Comparison of ENCODE assay signal across 5 fruit fly cellular contexts in the genomic region with DNA sequence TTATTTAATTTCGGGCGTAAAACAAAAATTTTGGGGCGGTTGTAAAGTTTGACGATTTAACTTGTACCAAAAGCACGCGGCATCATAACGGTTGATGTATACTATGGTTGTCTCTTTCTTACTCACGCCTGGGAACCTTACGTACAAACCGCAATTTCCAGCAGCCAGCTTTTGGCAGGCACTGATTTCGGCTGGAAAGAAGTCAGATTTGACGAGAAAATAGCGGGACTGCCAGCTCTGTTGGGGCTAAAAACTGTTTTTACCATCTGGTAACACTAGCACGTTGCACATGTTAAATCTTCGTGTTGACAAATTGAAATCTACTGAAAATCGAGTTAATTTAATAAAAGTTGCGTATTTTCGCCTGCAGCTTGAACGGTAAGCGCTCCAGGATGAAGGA.
TF ChIP-seq lines count a peak whose summit lies in the region.

A gene (minus strand): TSS at position 108 of the 400 bp plus-strand sequence.

- TF ChIP-seq CTCF in S2 (optimal IDR thresholded peaks at IDR 0.05; lab: Kevin White, UChicago), result peak; percentile 43 to 53
- TF ChIP-seq CTCF in whole organism, embryonic (GFP tag; optimal IDR thresholded peaks at IDR 0.05; lab: Kevin White, UChicago), result no peak

TF ChIP-seq in whole organism, adult, 20 proteins besides CTCF, POLR2A, EP300 and RAD21:
- TF ChIP-seq CG7101 (tag; optimal IDR thresholded peaks at IDR 0.05; lab: Kevin White, UChicago), result no peak
- TF ChIP-seq CG1620 (GFP tag; optimal IDR thresholded peaks at IDR 0.05; lab: Kevin White, UChicago), result no peak
- TF ChIP-seq pad (GFP tag; optimal IDR thresholded peaks at IDR 0.05; lab: Kevin White, UChicago), result peak; percentile 25
- no peak for TF ChIP-seq kay (GFP tag; lab: Kevin White, UChicago; ENCODE audit: borderline replicate concordance)
- no peak for TF ChIP-seq CG7045 (GFP tag; optimal IDR thresholded peaks at IDR 0.05; lab: Kevin White, UChicago)
- TF ChIP-seq Crg-1 (GFP tag; optimal IDR thresholded peaks at IDR 0.05; lab: Kevin White, UChicago), result peak; percentile 23
- no peak for TF ChIP-seq CG12768 (GFP tag; optimal IDR thresholded peaks at IDR 0.05; lab: Kevin White, UChicago)
- no peak for TF ChIP-seq Clk (GFP tag; optimal IDR thresholded peaks at IDR 0.05; lab: Kevin White, UChicago)
- no peak for TF ChIP-seq CG11617 (GFP tag; optimal IDR thresholded peaks at IDR 0.05; lab: Kevin White, UChicago)
- no peak for TF ChIP-seq toe (GFP tag; optimal IDR thresholded peaks at IDR 0.05; lab: Kevin White, UChicago)
- TF ChIP-seq cnc (optimal IDR thresholded peaks at IDR 0.05; lab: Kevin White, UChicago), result no peak
- TF ChIP-seq Hr96 (GFP tag; optimal IDR thresholded peaks at IDR 0.05; lab: Kevin White, UChicago), result no peak
- peak; percentile 59 for TF ChIP-seq bab1 (GFP tag; optimal IDR thresholded peaks at IDR 0.05; lab: Kevin White, UChicago)
- no peak for TF ChIP-seq CG5204 (GFP tag; optimal IDR thresholded peaks at IDR 0.05; lab: Kevin White, UChicago)
- TF ChIP-seq cic (GFP tag; optimal IDR thresholded peaks at IDR 0.05; lab: Kevin White, UChicago), result no peak
- no peak for TF ChIP-seq CG14711 (tag; optimal IDR thresholded peaks at IDR 0.05; lab: Kevin White, UChicago)
- no peak for TF ChIP-seq CG33017 (tag; optimal IDR thresholded peaks at IDR 0.05; lab: Kevin White, UChicago)
- TF ChIP-seq Mnt (GFP tag; optimal IDR thresholded peaks at IDR 0.05; lab: Kevin White, UChicago), result peak; percentile 98
- TF ChIP-seq tj (GFP tag; optimal IDR thresholded peaks at IDR 0.05; lab: Kevin White, UChicago), result peak; percentile 12
- peak; percentile 87 for TF ChIP-seq ovo (GFP tag; optimal IDR thresholded peaks at IDR 0.05; lab: Kevin White, UChicago)
TF ChIP-seq in whole organism, adult: peak in this region for 6.

TF ChIP-seq in whole organism, embryonic, 481 proteins besides CTCF, POLR2A, EP300 and RAD21 (continues in another document):
- TF ChIP-seq CG8944 (GFP tag; optimal IDR thresholded peaks at IDR 0.05; lab: Kevin White, UChicago) (no peak), CG10321 (GFP tag; IDR thresholded peaks at IDR 0.05; lab: Robert Waterston, UW) (peak; percentile 96), disco-r (GFP tag; optimal IDR thresholded peaks at IDR 0.05; lab: Kevin White, UChicago) (peak; percentile 47), Oli (tag; optimal IDR thresholded peaks at IDR 0.05; lab: Kevin White, UChicago) (no peak), ems (GFP tag; optimal IDR thresholded peaks at IDR 0.05; lab: Kevin White, UChicago) (peak; percentile 30), Dp (GFP tag; optimal IDR thresholded peaks at IDR 0.05; lab: Kevin White, UChicago) (peak; percentile 79), bsh (GFP tag; optimal IDR thresholded peaks at IDR 0.05; lab: Kevin White, UChicago) (no peak), CG17829 (tag; optimal IDR thresholded peaks at IDR 0.05; lab: Kevin White, UChicago) (no peak), MESR4 (GFP tag; optimal IDR thresholded peaks at IDR 0.05; lab: Kevin White, UChicago) (peak; percentile 58), CG15073 (GFP tag; optimal IDR thresholded peaks at IDR 0.05; lab: Kevin White, UChicago) (no peak), caup (GFP tag; optimal IDR thresholded peaks at IDR 0.05; lab: Kevin White, UChicago; ENCODE audit: severe bottlenecking) (no peak), CG8089 (GFP tag; optimal IDR thresholded peaks at IDR 0.05; lab: Kevin White, UChicago) (no peak), MTF-1 (GFP tag; optimal IDR thresholded peaks at IDR 0.05; lab: Kevin White, UChicago; ENCODE audit: borderline replicate concordance) (no peak), lmd (GFP tag; IDR thresholded peaks at IDR 0.05; lab: Robert Waterston, UW) (no peak; the same call in 1 of the 2 replicates), zfh2 (GFP tag; optimal IDR thresholded peaks at IDR 0.05; lab: Kevin White, UChicago) (peak; percentile 15), Spps (tag; optimal IDR thresholded peaks at IDR 0.05; lab: Kevin White, UChicago) (no peak), CoRest (tag; optimal IDR thresholded peaks at IDR 0.05; lab: Kevin White, UChicago) (peak; percentile 62), salm (tag; optimal IDR thresholded peaks at IDR 0.05; lab: Kevin White, UChicago) (no peak), CG2875 (GFP tag; optimal IDR thresholded peaks at IDR 0.05; lab: Kevin White, UChicago) (no peak), sc (optimal IDR thresholded peaks at IDR 0.05; lab: Kevin White, UChicago) (no peak), sc (GFP tag; optimal IDR thresholded peaks at IDR 0.05; lab: Kevin White, UChicago) (no peak), hkb (optimal IDR thresholded peaks at IDR 0.05; lab: Kevin White, UChicago) (peak; percentile 90), hkb (GFP tag; IDR thresholded peaks at IDR 0.05; lab: Robert Waterston, UW) (no peak; the same call in 1 of the 2 replicates)

TF ChIP-seq in whole organism, pupa, 21 proteins besides CTCF, POLR2A, EP300 and RAD21:
- TF ChIP-seq Snoo (tag; optimal IDR thresholded peaks at IDR 0.05; lab: Kevin White, UChicago) (no peak), CG4496 (GFP tag; IDR thresholded peaks at IDR 0.05; lab: Robert Waterston, UW) (peak; percentile 46; the same call in 1 of the 3 replicates)

TF ChIP-seq in whole organism, wandering third instar larva, 38 proteins besides CTCF, POLR2A, EP300 and RAD21:
- TF ChIP-seq dl (GFP tag; optimal IDR thresholded peaks at IDR 0.05; lab: Kevin White, UChicago; ENCODE audit: insufficient read depth in 1 of 2, partially characterized antibody in 2 of 2) (peak in 1 of 2 experiments; percentile 9), Hr78 (GFP tag; optimal IDR thresholded peaks at IDR 0.05; lab: Kevin White, UChicago) (no peak), Vsx2 (GFP tag; optimal IDR thresholded peaks at IDR 0.05; lab: Kevin White, UChicago; ENCODE audit: partially characterized antibody) (peak; percentile 62), OdsH (GFP tag; optimal IDR thresholded peaks at IDR 0.05; lab: Kevin White, UChicago) (no peak), Dif (GFP tag; optimal IDR thresholded peaks at IDR 0.05; lab: Kevin White, UChicago; ENCODE audit: partially characterized antibody) (peak; percentile 81), Myc (optimal IDR thresholded peaks at IDR 0.05; lab: Kevin White, UChicago) (peak; percentile 92)
TF ChIP-seq in whole organism, wandering third instar larva: peak in this region for 4.
